Worm (Caenorhabditis elegans): Measurements from ENCODE around the gene cdk-5.

ce11 chrIII:13510753-13511152 lies 44.6 kb upstream of the cdk-5 start:
- TF ChIP-seq ama-1 (optimal IDR thresholded peaks at IDR 0.05) (no peak), nhr-232 (tag; optimal IDR thresholded peaks at IDR 0.05) (no peak), ahr-1 (tag; optimal IDR thresholded peaks at IDR 0.05) (no peak), nhr-11 (tag; optimal IDR thresholded peaks at IDR 0.05) (no peak), hlh-30 (tag; optimal IDR thresholded peaks at IDR 0.05; ENCODE audit: insufficient read depth) (no peak), unc-3 (GFP tag; conservative IDR thresholded peaks at IDR 0.05) (no peak), unc-3 (tag; optimal IDR thresholded peaks at IDR 0.05) (no peak), pha-4 (tag; optimal IDR thresholded peaks at IDR 0.05) (no peak), ceh-22 (tag; optimal IDR thresholded peaks at IDR 0.05) (no peak), ets-4 (tag; optimal IDR thresholded peaks at IDR 0.05) (no peak), K02D7.2 (tag; optimal IDR thresholded peaks at IDR 0.05) (no peak), lin-11 (tag; optimal IDR thresholded peaks at IDR 0.05) (no peak), npax-4 (tag; optimal IDR thresholded peaks at IDR 0.05) (no peak), C08G9.2 (tag; optimal IDR thresholded peaks at IDR 0.05) (no peak)

All from whole organism, late embryonic.